Worm (Caenorhabditis elegans) whole organism, dauer: ENCODE data around the gene srh-291.

Experiments used
- unc-62 ChIP-seq: sonication (generic microtip); optimal IDR thresholded peaks from 2 replicates; lab custom pipeline; 2017; ENCODE audit warnings: missing biosample characterization, missing genetic modification reagents, missing genetic modification characterization

Gene srh-291

DNA sequence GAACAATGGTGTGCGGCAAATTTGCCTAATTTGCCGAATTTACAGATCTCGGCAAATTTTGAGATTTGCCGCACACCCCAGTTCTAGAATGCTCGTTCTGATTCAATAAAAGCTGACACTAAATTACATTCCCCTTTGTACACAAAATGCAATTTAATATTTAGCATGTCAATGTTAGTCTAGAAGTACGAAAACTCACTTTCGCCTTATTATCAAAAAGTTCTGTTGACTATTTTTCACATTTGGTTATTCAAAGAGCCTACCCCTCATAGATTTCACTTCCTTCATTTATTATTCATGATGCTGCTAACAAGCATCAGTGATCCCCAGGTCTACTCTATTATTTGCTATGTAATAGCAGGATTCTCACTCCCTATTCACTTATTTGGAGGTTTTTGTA, 13.1 kb downstream of the srh-291 start, which contains the start of gene srh-298:
Gene srh-298, plus strand, starts transcription at position 301 of the 400 bp plus-strand sequence.
- TF ChIP-seq unc-62 (GFP tag; lab: Kevin White, UChicago), result no peak

DNA sequence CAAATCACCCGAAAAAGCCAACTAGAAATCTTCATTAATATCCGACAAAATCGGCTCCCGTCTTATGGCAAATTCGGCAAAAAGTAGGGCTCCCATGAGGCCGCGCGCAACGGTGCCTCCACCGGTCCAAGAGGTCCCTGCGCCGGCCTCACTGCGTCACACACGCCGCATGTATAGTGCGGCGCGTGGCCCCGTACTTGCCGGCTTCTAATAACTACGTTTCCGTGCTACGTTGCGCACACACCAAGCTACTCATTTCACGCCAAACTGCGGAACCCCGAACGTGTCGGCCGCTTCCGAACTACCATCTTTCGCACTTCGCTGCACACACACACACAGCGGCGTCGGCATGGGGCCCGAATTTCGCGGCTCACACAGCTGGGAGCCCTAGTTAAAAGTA, 14.3 kb downstream of the srh-291 start:
- no peak for TF ChIP-seq unc-62 (GFP tag; lab: Kevin White, UChicago)

DNA sequence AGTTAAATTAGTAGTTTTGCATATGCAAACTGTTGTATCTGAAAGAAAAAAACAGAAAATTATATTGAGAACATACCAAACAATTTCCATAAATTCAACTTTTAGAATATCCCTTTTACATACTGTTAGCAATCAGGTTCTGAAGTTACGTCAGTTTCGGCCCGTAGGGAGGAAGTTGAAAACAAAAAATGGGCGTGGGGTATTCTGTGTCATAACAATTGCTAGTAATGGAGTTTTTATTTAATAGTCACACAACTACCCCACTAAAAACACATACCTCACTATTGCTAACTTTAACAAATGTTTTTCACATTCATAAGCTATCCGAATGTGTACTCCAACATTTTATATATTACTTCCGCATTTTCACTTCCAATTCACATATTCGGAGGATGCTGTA, 16.4 kb downstream of the srh-291 start, which contains the start of gene srh-300:
Gene srh-300, plus strand, starts transcription at position 301 of the 400 bp plus-strand sequence.
- TF ChIP-seq unc-62 (GFP tag; lab: Kevin White, UChicago), result no peak

DNA sequence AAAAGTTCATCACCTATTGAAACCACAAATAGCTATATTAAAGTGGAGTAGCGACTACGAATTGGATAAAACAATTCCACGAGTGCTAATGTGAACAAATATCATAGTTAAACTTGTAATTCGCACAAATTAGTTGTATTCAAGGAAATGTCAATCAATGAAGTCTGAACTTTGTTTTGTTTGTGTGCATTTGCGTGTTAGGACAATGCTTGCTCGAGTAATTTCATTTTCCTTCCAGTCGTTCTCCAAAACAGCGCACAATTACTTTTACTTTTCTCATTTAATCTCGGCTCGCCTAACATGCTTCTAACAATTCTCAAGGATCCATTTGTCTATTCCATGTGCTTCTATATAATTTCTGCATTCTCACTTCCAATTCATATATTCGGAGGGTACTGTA, 19.2 kb downstream of the srh-291 start, which contains the start of gene srh-301:
Gene srh-301, plus strand, starts transcription at position 301 of the 400 bp plus-strand sequence.
- no peak for TF ChIP-seq unc-62 (GFP tag; lab: Kevin White, UChicago)

DNA sequence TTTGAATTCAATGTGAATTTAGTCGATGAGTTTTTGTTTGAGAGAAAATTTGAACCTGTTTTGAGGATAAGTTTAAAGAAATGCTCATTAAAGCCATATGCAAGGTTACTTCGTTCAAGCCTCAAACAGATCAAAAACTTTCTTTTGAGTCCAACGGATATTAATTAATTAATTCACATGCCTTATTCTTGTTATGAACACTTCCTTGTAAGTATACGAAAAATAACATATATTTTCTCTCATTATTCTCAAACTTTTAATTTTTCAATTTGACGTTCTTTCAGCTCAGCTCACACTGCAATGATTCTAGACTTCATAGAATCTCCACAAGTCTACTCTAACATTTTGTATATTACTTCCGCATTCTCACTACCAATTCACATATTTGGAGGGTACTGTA, 22.9 kb downstream of the srh-291 start, which contains the start of gene srh-304:
Gene srh-304, plus strand, starts transcription at position 301 of the 400 bp plus-strand sequence.
- no peak for TF ChIP-seq unc-62 (GFP tag; lab: Kevin White, UChicago)

DNA sequence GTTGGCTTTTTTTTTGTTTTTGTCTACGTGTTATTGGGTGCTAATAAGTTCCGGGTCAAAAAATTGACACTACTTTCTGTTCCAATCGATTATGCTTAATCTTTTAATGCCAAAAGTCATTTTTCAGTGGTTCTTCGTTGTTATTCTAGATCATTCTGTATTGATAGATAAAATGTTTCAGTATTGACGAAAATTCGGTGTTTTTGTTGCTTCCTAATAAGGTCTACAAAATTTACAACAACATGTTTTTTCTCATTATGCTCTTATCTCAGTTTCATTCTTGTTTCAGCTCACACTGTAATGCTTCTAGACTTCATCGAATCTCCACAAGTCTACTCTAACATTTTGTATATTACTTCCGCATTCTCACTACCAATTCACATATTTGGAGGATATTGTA, 25.9 kb downstream of the srh-291 start, which contains the start of gene srh-303:
Gene srh-303, plus strand, starts transcription at position 301 of the 400 bp plus-strand sequence.
- no peak for TF ChIP-seq unc-62 (GFP tag; lab: Kevin White, UChicago)

DNA sequence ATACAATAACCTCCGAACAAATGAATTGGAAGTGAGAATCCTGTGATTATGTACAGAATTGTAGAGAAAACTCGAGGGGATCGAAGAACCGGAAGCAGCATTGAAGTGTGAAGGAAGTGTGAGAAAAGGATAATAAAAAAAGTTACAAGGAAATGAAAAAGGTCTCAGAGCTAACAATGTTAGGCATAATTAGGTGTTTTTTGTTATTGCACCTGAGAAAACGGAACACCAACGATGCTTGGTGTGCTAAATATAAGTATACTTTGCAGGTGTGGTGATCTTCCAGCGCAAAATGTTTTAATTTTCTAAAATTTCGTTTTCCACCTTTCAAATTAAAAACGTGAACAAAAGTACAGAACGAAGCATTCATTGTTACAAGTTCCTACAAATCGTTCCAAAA, 38.7 kb downstream of the srh-291 start, which contains the start of gene srh-286:
Gene srh-286, minus strand, starts transcription at position 101 of the 400 bp plus-strand sequence.
- TF ChIP-seq unc-62 (GFP tag; lab: Kevin White, UChicago), result no peak

DNA sequence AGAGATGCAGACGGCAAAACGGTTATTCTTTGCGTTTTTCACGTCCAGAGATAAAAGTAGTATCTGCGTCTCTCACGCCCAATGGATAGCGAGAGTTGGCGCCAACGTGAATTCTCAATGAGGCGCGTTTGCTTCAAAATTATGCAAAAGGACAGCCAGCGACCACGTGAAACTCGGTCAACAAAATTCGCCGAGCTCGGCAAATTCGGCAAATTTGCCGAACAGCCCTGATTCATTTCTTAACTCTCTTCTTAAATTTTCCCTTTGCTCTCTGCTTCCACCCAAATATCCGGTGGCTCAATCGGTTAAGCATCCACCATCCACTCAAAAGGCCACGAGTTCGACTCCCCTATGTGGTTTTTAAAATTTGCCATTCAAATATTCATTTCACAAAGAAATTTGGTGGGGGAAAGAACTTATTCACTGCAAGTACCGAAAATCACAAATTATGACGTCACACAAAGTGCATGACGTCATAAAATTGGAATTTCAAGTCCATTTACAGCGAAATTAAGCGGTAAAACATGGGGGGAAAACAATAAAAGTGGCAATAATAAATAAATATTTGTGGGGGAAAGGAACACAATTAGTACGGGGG, 40.0 kb downstream of the srh-291 start:
- no peak for TF ChIP-seq unc-62 (GFP tag; lab: Kevin White, UChicago)

DNA sequence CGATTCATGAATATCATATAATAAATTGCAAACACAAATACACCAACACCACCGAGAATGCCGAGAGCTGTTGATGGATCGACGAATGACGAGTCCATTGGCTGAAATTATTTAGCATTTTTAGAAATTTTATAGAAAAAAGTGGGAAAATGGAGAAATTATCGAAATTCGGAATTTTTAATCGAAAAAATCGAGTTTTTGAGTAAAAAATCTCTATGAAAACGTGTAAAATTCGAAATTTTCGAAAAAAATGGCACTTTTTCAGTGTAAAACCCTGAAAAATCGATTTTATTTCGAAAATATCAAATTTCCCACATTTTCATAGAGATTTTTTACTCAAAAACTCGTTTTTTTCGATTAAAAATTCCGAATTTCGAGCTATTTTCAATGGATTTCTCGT, 50.5 kb downstream of the srh-291 start, which contains the start of gene tcc-1:
Gene tcc-1, minus strand, starts transcription at position 101 of the 400 bp plus-strand sequence.
- no peak for TF ChIP-seq unc-62 (GFP tag; lab: Kevin White, UChicago)

DNA sequence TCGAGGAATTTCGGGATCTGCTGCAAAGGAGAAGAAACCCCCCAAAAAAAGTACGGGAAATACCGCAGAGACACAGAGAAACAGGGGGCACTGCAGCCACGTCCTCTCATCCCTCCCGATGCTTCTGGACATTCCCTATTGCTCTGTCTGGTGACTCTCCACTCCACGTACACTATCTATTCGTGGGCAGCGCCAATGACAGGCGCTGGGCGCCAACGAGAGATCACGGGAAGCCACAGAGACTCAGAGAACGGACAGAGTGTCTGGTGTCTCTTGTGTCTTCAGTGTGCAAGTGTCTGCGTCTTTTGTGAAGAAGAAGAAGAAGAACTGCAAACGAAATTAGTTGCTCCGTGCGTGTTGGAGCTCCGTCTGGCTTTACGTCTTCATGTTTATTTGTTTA, 52.5 kb downstream of the srh-291 start:
- no peak for TF ChIP-seq unc-62 (GFP tag; lab: Kevin White, UChicago)
